Fruit fly (Drosophila melanogaster): Measurements from ENCODE around the gene CG4218.

- TF ChIP-seq usp (GFP tag; optimal IDR thresholded peaks at IDR 0.05) (no peak), Dll (optimal IDR thresholded peaks at IDR 0.05) (no peak), EcR (GFP tag; optimal IDR thresholded peaks at IDR 0.05) (no peak), psq (optimal IDR thresholded peaks at IDR 0.05) (no peak), pan (optimal IDR thresholded peaks at IDR 0.05) (no peak)
Measured at dm6 chr2L:14506011-14506565, 42.8 kb downstream of the CG4218 start.
